Fruit fly (Drosophila melanogaster): ENCODE data around the gene Acbp1.

Acbp1 gene

dm6 chr2L:8133772-8134386 is 28.4 kb downstream of the Acbp1 start (continued):
- TF ChIP-seq CG8924 (tag; optimal IDR thresholded peaks at IDR 0.05) (no peak), pan (optimal IDR thresholded peaks at IDR 0.05) (no peak), pan (GFP tag; optimal IDR thresholded peaks at IDR 0.05 in 1 of 2, IDR thresholded peaks at IDR 0.05 in 1 of 2) (no peak), HHEX (GFP tag; optimal IDR thresholded peaks at IDR 0.05) (no peak), CG9797 (GFP tag; optimal IDR thresholded peaks at IDR 0.05) (peak; percentile 20), insv (GFP tag; optimal IDR thresholded peaks at IDR 0.05) (no peak), MTF-1 (GFP tag; optimal IDR thresholded peaks at IDR 0.05; ENCODE audit: borderline replicate concordance) (no peak), abd-A (tag; optimal IDR thresholded peaks at IDR 0.05) (no peak), CoRest (tag; optimal IDR thresholded peaks at IDR 0.05) (no peak), CG33557 (GFP tag; optimal IDR thresholded peaks at IDR 0.05) (no peak), Hr78 (GFP tag; optimal IDR thresholded peaks at IDR 0.05) (no peak), psq (GFP tag; optimal IDR thresholded peaks at IDR 0.05) (no peak), CG6689 (GFP tag; IDR thresholded peaks at IDR 0.05) (no peak), gfzf (GFP tag; optimal IDR thresholded peaks at IDR 0.05) (peak; percentile 70), CG15269 (tag; optimal IDR thresholded peaks at IDR 0.05) (no peak), CG4820 (GFP tag; optimal IDR thresholded peaks at IDR 0.05) (no peak), gro (GFP tag; optimal IDR thresholded peaks at IDR 0.05) (no peak), chif (GFP tag; optimal IDR thresholded peaks at IDR 0.05) (no peak), CG8388 (GFP tag; optimal IDR thresholded peaks at IDR 0.05) (no peak), NK7.1 (GFP tag; optimal IDR thresholded peaks at IDR 0.05) (no peak), Dip3 (GFP tag; optimal IDR thresholded peaks at IDR 0.05) (no peak), CG9215 (GFP tag; IDR thresholded peaks at IDR 0.05) (no peak), ash1 (GFP tag; optimal IDR thresholded peaks at IDR 0.05) (no peak), Sry-δ (GFP tag; optimal IDR thresholded peaks at IDR 0.05) (peak; percentile 24), grau (tag; optimal IDR thresholded peaks at IDR 0.05) (no peak), wdn (GFP tag; IDR thresholded peaks at IDR 0.05) (no peak), odd (GFP tag; optimal IDR thresholded peaks at IDR 0.05) (no peak), CG18476 (GFP tag; optimal IDR thresholded peaks at IDR 0.05) (no peak), Hr39 (optimal IDR thresholded peaks at IDR 0.05) (no peak), HLH3B (GFP tag; IDR thresholded peaks at IDR 0.05) (no peak), CG16813 (GFP tag; IDR thresholded peaks at IDR 0.05; ENCODE audit: partially characterized antibody) (no peak), CG6765 (GFP tag; optimal IDR thresholded peaks at IDR 0.05) (no peak), Camta (GFP tag; optimal IDR thresholded peaks at IDR 0.05) (no peak), HmgZ (tag; optimal IDR thresholded peaks at IDR 0.05) (peak; percentile 51), CG7786 (GFP tag; optimal IDR thresholded peaks at IDR 0.05) (no peak), D19A (tag; optimal IDR thresholded peaks at IDR 0.05) (no peak), Tbp (GFP tag; optimal IDR thresholded peaks at IDR 0.05) (no peak), Atf6 (GFP tag; IDR thresholded peaks at IDR 0.05) (no peak), BEAF-32 (GFP tag; optimal IDR thresholded peaks at IDR 0.05) (peak; percentile 23), wor (GFP tag; IDR thresholded peaks at IDR 0.05) (no peak), Lpt (GFP tag; optimal IDR thresholded peaks at IDR 0.05) (no peak), ems (GFP tag; optimal IDR thresholded peaks at IDR 0.05) (no peak), CG12659 (GFP tag; optimal IDR thresholded peaks at IDR 0.05) (peak; percentile 50), yki (optimal IDR thresholded peaks at IDR 0.05) (no peak), z (GFP tag; IDR thresholded peaks at IDR 0.05) (no peak), H2.0 (GFP tag; IDR thresholded peaks at IDR 0.05) (no peak), CG3407 (GFP tag; optimal IDR thresholded peaks at IDR 0.05) (no peak), Nf-YB (GFP tag; optimal IDR thresholded peaks at IDR 0.05) (no peak), CG17186 (GFP tag; optimal IDR thresholded peaks at IDR 0.05) (no peak), pita (GFP tag; optimal IDR thresholded peaks at IDR 0.05) (no peak), CG11695 (GFP tag; IDR thresholded peaks at IDR 0.05) (no peak), Ets97D (GFP tag; optimal IDR thresholded peaks at IDR 0.05) (peak; percentile 25)

Measured in whole organism, embryonic.